Worm (Caenorhabditis elegans) whole organism, early embryonic: ENCODE data around the gene Y66D12A.3.

ENCODE experiments used
- B0310.2 ChIP-seq: sonication (generic microtip); optimal IDR thresholded peaks from 2 replicates; lab custom pipeline; 2016; ENCODE audit warnings: mild to moderate bottlenecking, missing genetic modification characterization, missing compliant biosample characterization
- F13C5.2 ChIP-seq: sonication (generic microtip); optimal IDR thresholded peaks from 2 replicates; lab custom pipeline; 2017; ENCODE audit warnings: mild to moderate bottlenecking, missing genetic modification characterization, inconsistent platforms, missing compliant biosample characterization
- ama-1 ChIP-seq: fragments of 150-350 bp; optimal IDR thresholded peaks from 2 replicates; lab custom pipeline; 2014

ce11 chrIII:11558251-11558650 is 30.8 kb upstream of the Y66D12A.3 start:
- TF ChIP-seq F13C5.2 (tag; lab: Kevin White, UChicago) (no peak), B0310.2 (tag; lab: Kevin White, UChicago) (no peak), ama-1 (lab: Kevin White, UChicago) (no peak)
